Worm (Caenorhabditis elegans) whole organism, L3 larva: ENCODE measurements around the gene str-108.

Source experiments
- aly-2 ChIP-seq: fragments of 150-350 bp; optimal IDR thresholded peaks from 2 replicates; lab custom pipeline; 2014; ENCODE audit warnings: missing biosample characterization, missing genetic modification characterization
- ceh-82 ChIP-seq: fragments of 150-350 bp; optimal IDR thresholded peaks from 2 replicates; lab custom pipeline; 2014; ENCODE audit warnings: missing biosample characterization, missing genetic modification characterization
- elt-1 ChIP-seq: fragments of 150-350 bp; optimal IDR thresholded peaks from 2 replicates; lab custom pipeline; 2014; ENCODE audit warnings: missing biosample characterization, missing genetic modification characterization
- elt-3 ChIP-seq, 3 experiments: fragments of 150-350 bp in 1 of 3; sonication (generic microtip) in 2 of 3; optimal IDR thresholded peaks; 2 replicates in 2 of 3; 4 replicates in 1 of 3; lab custom pipeline; 2014 to 2017; ENCODE audit warnings: missing biosample characterization in 3 of 3, missing genetic modification characterization in 3 of 3
- eor-1 ChIP-seq, 2 experiments: fragments of 150-350 bp; optimal IDR thresholded peaks; 2 replicates each; lab custom pipeline; 2014 to 2018; ENCODE audit warnings: missing biosample characterization in 2 of 2, missing genetic modification characterization in 2 of 2
- lin-39 ChIP-seq: fragments of 150-350 bp; optimal IDR thresholded peaks from 2 replicates; lab custom pipeline; 2018; ENCODE audit warnings: missing biosample characterization, missing genetic modification reagents, missing genetic modification characterization
- nhr-43 ChIP-seq: sonication (generic microtip); optimal IDR thresholded peaks from 2 replicates; lab custom pipeline; 2016; ENCODE audit warnings: mild to moderate bottlenecking, missing genetic modification characterization, missing compliant biosample characterization; ENCODE audit not compliant: poor library complexity, severe bottlenecking
- pha-4 ChIP-seq: fragments of 150-350 bp; optimal IDR thresholded peaks from 2 replicates; lab custom pipeline; 2014; ENCODE audit warnings: missing biosample characterization, missing genetic modification reagents, missing genetic modification characterization
- pqm-1 ChIP-seq: fragments of 150-350 bp; optimal IDR thresholded peaks from 2 replicates; lab custom pipeline; 2017; ENCODE audit warnings: missing biosample characterization, missing genetic modification characterization, inconsistent platforms
- tbx-2 ChIP-seq: sonication (generic microtip); optimal IDR thresholded peaks from 2 replicates; lab custom pipeline; 2016; ENCODE audit warnings: mild to moderate bottlenecking, missing genetic modification characterization, missing compliant biosample characterization
- unc-39 ChIP-seq: sonication (generic microtip); optimal IDR thresholded peaks from 4 replicates; lab custom pipeline; 2017; ENCODE audit warnings: missing biosample characterization, missing genetic modification characterization
- unc-62 ChIP-seq: fragments of 150-350 bp; sonication (generic microtip); optimal IDR thresholded peaks from 4 replicates; lab custom pipeline; 2014; ENCODE audit warnings: missing biosample characterization, missing genetic modification reagents, missing genetic modification characterization

- TF ChIP-seq pha-4 (no peak), eor-1 (tag; optimal IDR thresholded peaks at IDR 0.05; lab: Kevin White, UChicago) (no peak), unc-62 (GFP tag; lab: Kevin White, UChicago) (no peak), lin-39 (tag; lab: Kevin White, UChicago) (no peak), nhr-43 (tag; lab: Kevin White, UChicago) (no peak), ceh-82 (tag; lab: Kevin White, UChicago) (no peak), tbx-2 (tag; lab: Kevin White, UChicago) (no peak), elt-1 (tag; lab: Kevin White, UChicago) (no peak), pqm-1 (tag; lab: Kevin White, UChicago) (no peak), aly-2 (tag; lab: Kevin White, UChicago) (no peak), unc-39 (tag; lab: Kevin White, UChicago) (no peak), elt-3 (tag; optimal IDR thresholded peaks at IDR 0.05; lab: Kevin White, UChicago) (no peak)
These were observed 26.1 kb downstream of the str-108 start, which contains the start of gene srh-279 for ce11 chrV:16192114-16192513.
